Fruit fly (Drosophila melanogaster) whole organism, embryonic: ENCODE measurements around the gene Pdcd4.

ENCODE experiments used
- CG10209 ChIP-seq: fragments of 200-800 bp; sonication (Bioruptor generic); optimal IDR thresholded peaks from 3 replicates; lab custom pipeline; 2017; ENCODE audit warnings: missing biosample characterization, mild to moderate bottlenecking, missing genetic modification characterization, missing genetic modification reagents
- CG12219 ChIP-seq: fragments of 200-800 bp; sonication (Bioruptor generic); optimal IDR thresholded peaks from 3 replicates; lab custom pipeline; 2018; ENCODE audit warnings: missing biosample characterization, mild to moderate bottlenecking, missing genetic modification characterization
- CG1233 ChIP-seq: fragments of 200-800 bp; sonication (Bioruptor generic); optimal IDR thresholded peaks from 4 replicates; lab custom pipeline; 2018; ENCODE audit warnings: missing biosample characterization, mild to moderate bottlenecking, missing genetic modification characterization
- CG12391 ChIP-seq: fragments of 200-800 bp; sonication (Bioruptor generic); optimal IDR thresholded peaks from 3 replicates; lab custom pipeline; 2018; ENCODE audit warnings: missing biosample characterization, mild to moderate bottlenecking, missing genetic modification characterization, moderate library complexity
- CG13123 ChIP-seq: fragments of 200-800 bp; sonication (Bioruptor generic); optimal IDR thresholded peaks from 2 replicates; lab custom pipeline; 2016; ENCODE audit warnings: missing biosample characterization, missing genetic modification characterization
- CG14667 ChIP-seq: fragments of 200-800 bp; sonication (Bioruptor generic); IDR thresholded peaks from 2 replicates; pipeline ENCODE4 v1.3.6; 2022; ENCODE audit warnings: missing biosample characterization, missing genetic modification characterization
- CG17359 ChIP-seq: fragments of 200-800 bp; sonication (Bioruptor generic); optimal IDR thresholded peaks from 3 replicates; lab custom pipeline; 2018; ENCODE audit warnings: missing biosample characterization, mild to moderate bottlenecking, missing genetic modification characterization, moderate library complexity
- CG30403 ChIP-seq: fragments of 200-800 bp; sonication (Bioruptor generic); optimal IDR thresholded peaks from 3 replicates; lab custom pipeline; 2016; ENCODE audit warnings: missing biosample characterization, missing genetic modification characterization
- CG3065 ChIP-seq: fragments of 200-800 bp; sonication (Bioruptor generic); optimal IDR thresholded peaks from 2 replicates; lab custom pipeline; 2016; ENCODE audit warnings: missing biosample characterization, missing genetic modification characterization
- CG31388 ChIP-seq: fragments of 200-800 bp; sonication (Bioruptor generic); optimal IDR thresholded peaks from 2 replicates; lab custom pipeline; 2016; ENCODE audit warnings: missing biosample characterization, missing genetic modification characterization
- CG3163 ChIP-seq: fragments of 200-800 bp; sonication (Bioruptor generic); optimal IDR thresholded peaks from 3 replicates; lab custom pipeline; 2016; ENCODE audit warnings: missing biosample characterization, missing genetic modification characterization
- CG32772 ChIP-seq: fragments of 200-800 bp; sonication (Bioruptor generic); IDR thresholded peaks from 2 replicates; pipeline ENCODE4 v1.3.6; 2022; ENCODE audit warnings: missing biosample characterization, missing genetic modification characterization
- CG34376 ChIP-seq: fragments of 200-800 bp; sonication (Bioruptor generic); optimal IDR thresholded peaks from 2 replicates; lab custom pipeline; 2018; ENCODE audit warnings: missing biosample characterization, mild to moderate bottlenecking, missing genetic modification characterization
- CG3838 ChIP-seq: fragments of 200-800 bp; sonication (Bioruptor generic); optimal IDR thresholded peaks from 3 replicates; lab custom pipeline; 2016; ENCODE audit warnings: missing biosample characterization, missing genetic modification characterization
- CG3995 ChIP-seq: fragments of 200-800 bp; sonication (Bioruptor generic); optimal IDR thresholded peaks from 3 replicates; lab custom pipeline; 2016; ENCODE audit warnings: missing biosample characterization, missing genetic modification characterization
- CG4404 ChIP-seq: fragments of 200-800 bp; sonication (Bioruptor generic); IDR thresholded peaks from 2 replicates; pipeline ENCODE4 v1.3.6; 2022; ENCODE audit warnings: missing biosample characterization, missing genetic modification characterization
- CG4820 ChIP-seq: fragments of 200-800 bp; sonication (Bioruptor generic); optimal IDR thresholded peaks from 3 replicates; lab custom pipeline; 2016; ENCODE audit warnings: missing biosample characterization, missing genetic modification characterization
- CG6765 ChIP-seq: fragments of 200-800 bp; sonication (Bioruptor generic); optimal IDR thresholded peaks from 3 replicates; lab custom pipeline; 2017; ENCODE audit warnings: missing biosample characterization, mild to moderate bottlenecking, missing genetic modification characterization
- CG7556 ChIP-seq: fragments of 200-800 bp; sonication (Bioruptor generic); optimal IDR thresholded peaks from 2 replicates; lab custom pipeline; 2017; ENCODE audit warnings: missing biosample characterization, mild to moderate bottlenecking, missing genetic modification characterization
- CG9817 ChIP-seq: fragments of 200-800 bp; sonication (Bioruptor generic); optimal IDR thresholded peaks from 2 replicates; lab custom pipeline; 2018; ENCODE audit warnings: missing biosample characterization, mild to moderate bottlenecking, missing genetic modification characterization, moderate library complexity
- Gug ChIP-seq: fragments of 200-800 bp; sonication (Bioruptor generic); IDR thresholded peaks from 4 replicates; pipeline ENCODE4 v1.3.6; 2022; ENCODE audit warnings: missing biosample characterization, missing genetic modification characterization
- Hmr ChIP-seq: fragments of 200-800 bp; sonication (Bioruptor generic); optimal IDR thresholded peaks from 3 replicates; lab custom pipeline; 2017; ENCODE audit warnings: mild to moderate bottlenecking, missing biosample characterization, missing genetic modification reagents, missing genetic modification characterization
- Hsf ChIP-seq: fragments of 200-800 bp; sonication (Bioruptor generic); optimal IDR thresholded peaks from 3 replicates; lab custom pipeline; 2016; ENCODE audit warnings: missing biosample characterization, missing genetic modification characterization
- Jarid2 ChIP-seq: fragments of 200-800 bp; sonication (Bioruptor generic); optimal IDR thresholded peaks from 3 replicates; lab custom pipeline; 2017; ENCODE audit warnings: mild to moderate bottlenecking, missing biosample characterization, missing genetic modification reagents, missing genetic modification characterization
- Lim3 ChIP-seq: fragments of 200-800 bp; sonication (Bioruptor generic); IDR thresholded peaks from 2 replicates; pipeline ENCODE4 v1.3.6; 2022; ENCODE audit warnings: missing biosample characterization, missing genetic modification characterization
- Max ChIP-seq: fragments of 200-800 bp; sonication (Bioruptor generic); optimal IDR thresholded peaks from 2 replicates; lab custom pipeline; 2016; ENCODE audit warnings: missing biosample characterization, mild to moderate bottlenecking, missing genetic modification characterization
- Myb ChIP-seq: fragments of 200-800 bp; sonication (Bioruptor generic); optimal IDR thresholded peaks from 2 replicates; lab custom pipeline; 2016; ENCODE audit warnings: missing biosample characterization, missing genetic modification characterization
- Ptx1 ChIP-seq: fragments of 200-800 bp; sonication (Bioruptor generic); IDR thresholded peaks from 2 replicates; pipeline ENCODE4 v1.3.6; 2022; ENCODE audit warnings: missing biosample characterization, missing genetic modification characterization
- Sox100B ChIP-seq: fragments of 200-800 bp; sonication (Bioruptor generic); optimal IDR thresholded peaks from 3 replicates; lab custom pipeline; 2018; ENCODE audit warnings: missing biosample characterization, mild to moderate bottlenecking, missing genetic modification characterization
- Tbp ChIP-seq: fragments of >200 bp; optimal IDR thresholded peaks from 2 replicates; lab custom pipeline; 2018; ENCODE audit warnings: missing biosample characterization, missing genetic modification characterization
- Xrp1 ChIP-seq: fragments of 200-800 bp; sonication (Bioruptor generic); IDR thresholded peaks from 2 replicates; pipeline ENCODE4 v1.3.6; 2022; ENCODE audit warnings: missing biosample characterization, missing genetic modification characterization
- ab ChIP-seq: fragments of 200-800 bp; sonication (Bioruptor generic); optimal IDR thresholded peaks from 2 replicates; lab custom pipeline; 2016; ENCODE audit warnings: missing biosample characterization, missing genetic modification characterization
- abd-A ChIP-seq: fragments of 200-800 bp; sonication (Bioruptor generic); optimal IDR thresholded peaks from 3 replicates; lab custom pipeline; 2019; ENCODE audit warnings: missing biosample characterization, mild to moderate bottlenecking, missing genetic modification characterization, moderate library complexity
- az2 ChIP-seq: fragments of 200-800 bp; sonication (Bioruptor generic); optimal IDR thresholded peaks from 3 replicates; lab custom pipeline; 2016; ENCODE audit warnings: missing biosample characterization, missing genetic modification characterization
- fd96Cb ChIP-seq: fragments of 200-800 bp; sonication (Bioruptor generic); optimal IDR thresholded peaks from 2 replicates; lab custom pipeline; 2018; ENCODE audit warnings: missing biosample characterization, mild to moderate bottlenecking, missing genetic modification characterization, moderate library complexity
- fru ChIP-seq: fragments of >200 bp; optimal IDR thresholded peaks from 2 replicates; lab custom pipeline; 2017
- ftz-f1 ChIP-seq: fragments of 200-800 bp; sonication (Bioruptor generic); optimal IDR thresholded peaks from 2 replicates; lab custom pipeline; 2016; ENCODE audit warnings: missing biosample characterization, missing genetic modification characterization
- gro ChIP-seq: fragments of 200-800 bp; sonication (Bioruptor generic); optimal IDR thresholded peaks from 2 replicates; lab custom pipeline; 2016; ENCODE audit warnings: missing biosample characterization, missing genetic modification characterization
- gsb ChIP-seq: fragments of 200-800 bp; sonication (Bioruptor generic); IDR thresholded peaks from 2 replicates; pipeline ENCODE4 v1.3.6; 2022; ENCODE audit warnings: missing biosample characterization, missing genetic modification characterization
- h ChIP-seq: fragments of >200 bp; optimal IDR thresholded peaks from 2 replicates; lab custom pipeline; 2017
- hkb ChIP-seq, 2 experiments: fragments of 200-800 bp in 1 of 2; fragments of >200 bp in 1 of 2; sonication (Bioruptor generic) in 1 of 2; IDR thresholded peaks in 1 of 2; optimal IDR thresholded peaks in 1 of 2; 2 replicates each; pipeline versions ENCODE4 v1.3.6 to Lab custom; 2017 to 2022; ENCODE audit warnings: missing biosample characterization in 1 of 2, missing genetic modification characterization in 1 of 2
- jing ChIP-seq: fragments of 200-800 bp; sonication (Bioruptor generic); optimal IDR thresholded peaks from 2 replicates; lab custom pipeline; 2018; ENCODE audit warnings: missing biosample characterization, mild to moderate bottlenecking, missing genetic modification characterization
- ken ChIP-seq: fragments of 200-800 bp; sonication (Bioruptor generic); IDR thresholded peaks from 3 replicates; pipeline ENCODE4 v1.3.6; 2022; ENCODE audit warnings: missing biosample characterization, missing genetic modification characterization
- maf-S ChIP-seq: fragments of 200-800 bp; sonication (Bioruptor generic); optimal IDR thresholded peaks from 2 replicates; lab custom pipeline; 2016; ENCODE audit warnings: missing biosample characterization, missing genetic modification characterization
- nerfin-1 ChIP-seq: fragments of 200-800 bp; sonication (Bioruptor generic); optimal IDR thresholded peaks from 3 replicates; lab custom pipeline; 2019; ENCODE audit warnings: missing biosample characterization, mild to moderate bottlenecking, missing genetic modification characterization, moderate library complexity
- onecut ChIP-seq: fragments of 200-800 bp; sonication (Bioruptor generic); IDR thresholded peaks from 2 replicates; pipeline ENCODE4 v1.3.6; 2022; ENCODE audit warnings: missing biosample characterization, missing genetic modification characterization
- pho ChIP-seq: fragments of 200-800 bp; sonication (Bioruptor generic); optimal IDR thresholded peaks from 2 replicates; lab custom pipeline; 2016; ENCODE audit warnings: missing biosample characterization, missing genetic modification characterization
- salm ChIP-seq: fragments of 200-800 bp; sonication (Bioruptor generic); optimal IDR thresholded peaks from 2 replicates; lab custom pipeline; 2018; ENCODE audit warnings: missing biosample characterization, mild to moderate bottlenecking, missing genetic modification characterization
- sim ChIP-seq: fragments of 200-800 bp; sonication (Bioruptor generic); IDR thresholded peaks from 2 replicates; pipeline ENCODE4 v1.3.6; 2022; ENCODE audit warnings: missing biosample characterization, missing genetic modification characterization
- tio ChIP-seq: fragments of 200-800 bp; sonication (Bioruptor generic); optimal IDR thresholded peaks from 2 replicates; lab custom pipeline; 2017; ENCODE audit warnings: missing biosample characterization, missing genetic modification characterization, inconsistent platforms

Pdcd4 gene

DNA sequence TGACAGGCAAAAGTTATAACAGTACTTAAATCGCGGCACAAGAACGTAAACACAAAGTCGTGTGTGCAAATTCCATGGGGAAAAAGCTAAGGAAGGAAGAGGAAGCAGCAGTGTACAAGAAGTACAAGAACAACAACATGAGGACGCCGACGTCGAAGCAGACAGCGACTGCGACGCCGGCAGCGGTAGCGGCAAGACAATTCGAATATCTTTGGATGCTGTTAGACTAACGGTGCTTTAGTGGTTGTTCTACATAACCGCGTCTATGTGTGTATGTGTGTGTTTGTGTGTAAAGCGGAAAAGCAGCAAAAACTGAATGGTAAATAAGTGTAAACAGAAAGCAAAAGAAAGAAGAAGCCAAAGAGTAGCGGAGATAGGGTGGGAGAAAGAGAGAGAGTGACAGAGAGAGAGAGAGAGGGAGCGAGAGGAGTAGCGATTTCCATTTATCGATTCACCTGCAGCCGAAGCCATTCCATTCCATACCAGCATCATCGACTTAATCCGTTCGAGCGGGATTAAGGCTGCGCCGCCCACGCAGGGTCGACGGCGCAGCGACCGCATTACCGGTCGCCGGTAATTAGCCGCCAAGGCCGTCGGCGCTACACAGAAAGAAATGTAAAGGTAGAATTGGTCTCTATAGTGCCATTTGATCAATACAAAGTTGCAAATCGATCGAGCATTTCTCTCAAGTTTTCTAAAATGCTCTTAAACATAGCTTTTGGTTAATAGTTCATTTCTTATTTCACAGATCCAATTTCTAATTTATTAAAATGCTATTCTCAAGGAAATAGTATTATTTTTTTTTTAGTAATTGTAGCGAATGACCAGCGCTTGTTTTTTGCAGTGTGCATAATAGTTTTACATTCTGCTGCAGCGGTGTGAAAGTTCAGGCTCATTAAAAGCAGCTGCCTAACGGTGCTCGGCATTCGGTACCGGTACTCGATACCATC is 29.0 kb upstream of the Pdcd4 start (continued):
- TF ChIP-seq nerfin-1 (peak; percentile 40), CG4820 (GFP tag; lab: Kevin White, UChicago) (peak; percentile 49), CG7556 (GFP tag; lab: Kevin White, UChicago) (peak; percentile 58), Hsf (peak; percentile 65), CG12219 (GFP tag; lab: Kevin White, UChicago) (peak; percentile 9), h (lab: Kevin White, UChicago) (no peak), abd-A (tag; lab: Kevin White, UChicago) (peak; percentile 50), maf-S (GFP tag; lab: Kevin White, UChicago) (peak; percentile 14), CG3065 (GFP tag; lab: Kevin White, UChicago) (no peak), ken (no peak), fru (no peak), Tbp (no peak), Hmr (GFP tag; lab: Kevin White, UChicago) (peak; percentile 17), tio (GFP tag; lab: Kevin White, UChicago) (peak; percentile 54), hkb (optimal IDR thresholded peaks at IDR 0.05; lab: Kevin White, UChicago) (no peak), hkb (GFP tag; IDR thresholded peaks at IDR 0.05; lab: Robert Waterston, UW) (peak; percentile 59), CG3163 (GFP tag; lab: Kevin White, UChicago) (no peak), CG34376 (no peak), ab (no peak), CG4404 (0 out of 2 replicates have a peak, but pooled peaks have one; percentile 7), CG1233 (no peak), Myb (GFP tag; lab: Kevin White, UChicago) (peak; percentile 1), CG30403 (peak; percentile 67), ftz-f1 (GFP tag; lab: Kevin White, UChicago) (peak; percentile 12), CG14667 (no peak), CG13123 (GFP tag; lab: Kevin White, UChicago) (no peak), CG3995 (GFP tag; lab: Kevin White, UChicago) (no peak), az2 (GFP tag; lab: Kevin White, UChicago) (peak; percentile 48), CG12391 (tag; lab: Kevin White, UChicago) (peak; percentile 66), Ptx1 (GFP tag; lab: Robert Waterston, UW) (peak; percentile 50), gsb (GFP tag; lab: Robert Waterston, UW) (no peak), CG10209 (GFP tag; lab: Kevin White, UChicago) (peak; percentile 42), CG17359 (tag; lab: Kevin White, UChicago) (peak; percentile 78), fd96Cb (tag; lab: Kevin White, UChicago) (peak; percentile 48), CG6765 (GFP tag; lab: Kevin White, UChicago) (no peak), Sox100B (GFP tag; lab: Kevin White, UChicago) (peak; percentile 71), CG9817 (tag; lab: Kevin White, UChicago) (peak; percentile 38), sim (GFP tag; lab: Robert Waterston, UW) (no peak), Xrp1 (GFP tag; lab: Robert Waterston, UW) (peak; percentile 56), Gug (GFP tag; lab: Robert Waterston, UW) (no peak), CG3838 (GFP tag; lab: Kevin White, UChicago) (no peak), onecut (GFP tag; lab: Robert Waterston, UW) (peak; percentile 94), CG31388 (GFP tag; lab: Kevin White, UChicago) (no peak), CG32772 (peak; percentile 10; the same call in 1 of the 2 replicates), pho (GFP tag; lab: Kevin White, UChicago) (peak; percentile 6), Max (GFP tag; lab: Kevin White, UChicago) (peak; percentile 7), gro (GFP tag; lab: Kevin White, UChicago) (no peak), Lim3 (GFP tag; lab: Robert Waterston, UW) (no peak), jing (no peak), Jarid2 (GFP tag; lab: Kevin White, UChicago) (no peak), salm (peak; percentile 13)
